Fruit fly (Drosophila melanogaster) whole organism, embryonic: ENCODE results near the gene CG14424.

Experiments
- Asciz ChIP-seq: fragments of 200-800 bp; sonication (Bioruptor generic); optimal IDR thresholded peaks from 2 replicates; lab custom pipeline; 2017; ENCODE audit warnings: missing biosample characterization, mild to moderate bottlenecking, missing genetic modification characterization, missing genetic modification reagents
- Atf-2 ChIP-seq: fragments of 200-800 bp; sonication (Bioruptor generic); optimal IDR thresholded peaks from 2 replicates; lab custom pipeline; 2016; ENCODE audit warnings: missing biosample characterization, missing genetic modification characterization
- Bgb ChIP-seq: fragments of 200-800 bp; sonication (Bioruptor generic); IDR thresholded peaks from 2 replicates; pipeline ENCODE4 v1.3.6; 2022; ENCODE audit warnings: missing biosample characterization, missing genetic modification characterization; ENCODE audit not compliant: partially characterized antibody
- Bteb2 ChIP-seq: fragments of 200-800 bp; sonication (Bioruptor generic); optimal IDR thresholded peaks from 2 replicates; lab custom pipeline; 2016; ENCODE audit warnings: missing biosample characterization, missing genetic modification characterization
- CG10147 ChIP-seq: fragments of 200-800 bp; sonication (Bioruptor generic); optimal IDR thresholded peaks from 2 replicates; lab custom pipeline; 2019; ENCODE audit warnings: missing biosample characterization, mild to moderate bottlenecking, missing genetic modification characterization, moderate library complexity
- CG11456 ChIP-seq: fragments of 200-800 bp; sonication (Bioruptor generic); IDR thresholded peaks from 3 replicates; pipeline ENCODE4 v1.3.6; 2022; ENCODE audit warnings: missing biosample characterization, missing genetic modification characterization
- CG2875 ChIP-seq: fragments of 200-800 bp; sonication (Bioruptor generic); optimal IDR thresholded peaks from 2 replicates; lab custom pipeline; 2017; ENCODE audit warnings: missing biosample characterization, mild to moderate bottlenecking, missing genetic modification characterization, missing genetic modification reagents
- CG4282 ChIP-seq: fragments of 200-800 bp; sonication (Bioruptor generic); optimal IDR thresholded peaks from 2 replicates; lab custom pipeline; 2016; ENCODE audit warnings: missing biosample characterization, missing genetic modification characterization
- CG6254 ChIP-seq: fragments of 200-800 bp; sonication (Bioruptor generic); optimal IDR thresholded peaks from 3 replicates; lab custom pipeline; 2017; ENCODE audit warnings: mild to moderate bottlenecking, missing biosample characterization, missing genetic modification reagents, missing genetic modification characterization
- CG6689 ChIP-seq: fragments of 200-800 bp; sonication (Bioruptor generic); IDR thresholded peaks from 2 replicates; pipeline ENCODE4 v1.3.6; 2022; ENCODE audit warnings: missing biosample characterization, missing genetic modification characterization
- CG6765 ChIP-seq: fragments of 200-800 bp; sonication (Bioruptor generic); optimal IDR thresholded peaks from 3 replicates; lab custom pipeline; 2017; ENCODE audit warnings: missing biosample characterization, mild to moderate bottlenecking, missing genetic modification characterization
- CG7556 ChIP-seq: fragments of 200-800 bp; sonication (Bioruptor generic); optimal IDR thresholded peaks from 2 replicates; lab custom pipeline; 2017; ENCODE audit warnings: missing biosample characterization, mild to moderate bottlenecking, missing genetic modification characterization
- CHES-1-like ChIP-seq: fragments of 200-800 bp; sonication (Bioruptor generic); optimal IDR thresholded peaks from 2 replicates; lab custom pipeline; 2016; ENCODE audit warnings: missing biosample characterization, missing genetic modification characterization
- Dfd ChIP-seq, 2 experiments: fragments of >200 bp; optimal IDR thresholded peaks; 2 replicates each; lab custom pipeline; 2017; ENCODE audit warnings: missing biosample characterization in 2 of 2, missing genetic modification characterization in 2 of 2
- Dp ChIP-seq: fragments of 200-800 bp; sonication (Bioruptor generic); optimal IDR thresholded peaks from 2 replicates; lab custom pipeline; 2018; ENCODE audit warnings: missing biosample characterization, mild to moderate bottlenecking, missing genetic modification characterization, moderate library complexity
- E2f2 ChIP-seq: fragments of 200-800 bp; sonication (Bioruptor generic); IDR thresholded peaks from 2 replicates; pipeline ENCODE4 v1.3.6; 2022; ENCODE audit warnings: missing biosample characterization, missing genetic modification characterization
- Hr39 ChIP-seq: fragments of >200 bp; optimal IDR thresholded peaks from 2 replicates; lab custom pipeline; 2017
- Kr ChIP-seq: fragments of 200-800 bp; sonication (Bioruptor generic); optimal IDR thresholded peaks from 2 replicates; lab custom pipeline; 2017; ENCODE audit warnings: missing biosample characterization, mild to moderate bottlenecking, missing genetic modification characterization
- Mrtf ChIP-seq: fragments of 200-800 bp; sonication (Bioruptor generic); IDR thresholded peaks from 3 replicates; pipeline ENCODE4 v1.3.6; 2022; ENCODE audit warnings: missing biosample characterization, missing genetic modification characterization
- Nf-YC ChIP-seq: fragments of 200-800 bp; optimal IDR thresholded peaks from 3 replicates; lab custom pipeline; 2019; ENCODE audit warnings: missing biosample characterization, mild to moderate bottlenecking, missing genetic modification characterization, moderate library complexity
- PHDP ChIP-seq: fragments of 200-800 bp; sonication (Bioruptor generic); optimal IDR thresholded peaks from 3 replicates; lab custom pipeline; 2018; ENCODE audit warnings: missing biosample characterization, mild to moderate bottlenecking, missing genetic modification characterization, moderate library complexity
- Rfx ChIP-seq: fragments of 200-800 bp; sonication (Bioruptor generic); IDR thresholded peaks from 2 replicates; pipeline ENCODE4 v1.3.6; 2022; ENCODE audit warnings: missing biosample characterization, missing genetic modification characterization
- Rx ChIP-seq: fragments of 200-800 bp; sonication (Bioruptor generic); IDR thresholded peaks from 2 replicates; pipeline ENCODE4 v1.3.6; 2022; ENCODE audit warnings: missing biosample characterization, missing genetic modification characterization
- Sry-δ ChIP-seq: fragments of 200-800 bp; sonication (Bioruptor generic); optimal IDR thresholded peaks from 2 replicates; lab custom pipeline; 2016; ENCODE audit warnings: missing biosample characterization, missing genetic modification characterization
- Tbp ChIP-seq: fragments of >200 bp; optimal IDR thresholded peaks from 2 replicates; lab custom pipeline; 2018; ENCODE audit warnings: missing biosample characterization, missing genetic modification characterization
- bcd ChIP-seq: fragments of 200-800 bp; sonication (Bioruptor generic); optimal IDR thresholded peaks from 2 replicates; lab custom pipeline; 2017; ENCODE audit warnings: missing biosample characterization, mild to moderate bottlenecking, missing genetic modification characterization
- ci ChIP-seq: fragments of 200-800 bp; sonication (Bioruptor generic); IDR thresholded peaks from 3 replicates; pipeline ENCODE4 v1.3.6; 2022; ENCODE audit warnings: missing biosample characterization, missing genetic modification characterization
- dati ChIP-seq: fragments of 200-800 bp; sonication (Bioruptor generic); IDR thresholded peaks from 2 replicates; pipeline ENCODE4 v1.3.6; 2022; ENCODE audit warnings: missing biosample characterization, missing genetic modification characterization
- dmrt11E ChIP-seq: fragments of 200-800 bp; sonication (Bioruptor generic); optimal IDR thresholded peaks from 3 replicates; lab custom pipeline; 2018; ENCODE audit warnings: missing biosample characterization, mild to moderate bottlenecking, missing genetic modification characterization, moderate library complexity
- dpn ChIP-seq, 2 experiments: fragments of 200-800 bp; sonication (Bioruptor generic); optimal IDR thresholded peaks; 3 replicates each; lab custom pipeline; 2016; ENCODE audit warnings: missing biosample characterization in 2 of 2, missing genetic modification characterization in 2 of 2
- eve ChIP-seq, 2 experiments: fragments of >200 bp; optimal IDR thresholded peaks; 2 replicates each; lab custom pipeline; 2017; ENCODE audit warnings: missing biosample characterization in 2 of 2, missing genetic modification characterization in 2 of 2
- ewg ChIP-seq: fragments of 200-800 bp; sonication (Bioruptor generic); optimal IDR thresholded peaks from 3 replicates; lab custom pipeline; 2017; ENCODE audit warnings: mild to moderate bottlenecking, missing biosample characterization, missing genetic modification reagents, missing genetic modification characterization
- gce ChIP-seq: fragments of 200-800 bp; sonication (Bioruptor generic); IDR thresholded peaks from 3 replicates; pipeline ENCODE4 v1.3.6; 2022; ENCODE audit warnings: missing biosample characterization, missing genetic modification characterization
- grau ChIP-seq: fragments of 200-800 bp; optimal IDR thresholded peaks from 3 replicates; lab custom pipeline; 2019; ENCODE audit warnings: missing biosample characterization, mild to moderate bottlenecking, missing genetic modification characterization, moderate library complexity
- ham ChIP-seq: fragments of 200-800 bp; sonication (Bioruptor generic); IDR thresholded peaks from 2 replicates; pipeline ENCODE4 v1.3.6; 2022; ENCODE audit warnings: missing biosample characterization, missing genetic modification characterization
- hkb ChIP-seq, 2 experiments: fragments of 200-800 bp in 1 of 2; fragments of >200 bp in 1 of 2; sonication (Bioruptor generic) in 1 of 2; IDR thresholded peaks in 1 of 2; optimal IDR thresholded peaks in 1 of 2; 2 replicates each; pipeline versions ENCODE4 v1.3.6 to Lab custom; 2017 to 2022; ENCODE audit warnings: missing biosample characterization in 1 of 2, missing genetic modification characterization in 1 of 2
- inv ChIP-seq: fragments of 200-800 bp; sonication (Bioruptor generic); IDR thresholded peaks from 2 replicates; pipeline ENCODE4 v1.3.6; 2022; ENCODE audit warnings: missing biosample characterization, missing genetic modification characterization; ENCODE audit not compliant: partially characterized antibody
- lov ChIP-seq, 2 experiments: fragments of 200-800 bp in 1 of 2; fragments of >200 bp in 1 of 2; sonication (Bioruptor generic) in 1 of 2; IDR thresholded peaks in 1 of 2; optimal IDR thresholded peaks in 1 of 2; 2 replicates in 1 of 2; 3 replicates in 1 of 2; pipeline versions ENCODE4 v1.3.6 to Lab custom; 2017 to 2022; ENCODE audit warnings: missing biosample characterization in 1 of 2, missing genetic modification characterization in 1 of 2
- maf-S ChIP-seq: fragments of 200-800 bp; sonication (Bioruptor generic); optimal IDR thresholded peaks from 2 replicates; lab custom pipeline; 2016; ENCODE audit warnings: missing biosample characterization, missing genetic modification characterization
- nerfin-2 ChIP-seq: fragments of 200-800 bp; sonication (Bioruptor generic); IDR thresholded peaks from 2 replicates; pipeline ENCODE4 v1.3.6; 2022; ENCODE audit warnings: missing biosample characterization, missing genetic modification characterization; ENCODE audit not compliant: partially characterized antibody
- oc ChIP-seq: fragments of 200-800 bp; sonication (Bioruptor generic); optimal IDR thresholded peaks from 2 replicates; lab custom pipeline; 2018; ENCODE audit warnings: missing biosample characterization, mild to moderate bottlenecking, missing genetic modification characterization, moderate library complexity
- onecut ChIP-seq: fragments of 200-800 bp; sonication (Bioruptor generic); IDR thresholded peaks from 2 replicates; pipeline ENCODE4 v1.3.6; 2022; ENCODE audit warnings: missing biosample characterization, missing genetic modification characterization
- pb ChIP-seq: fragments of 200-800 bp; sonication (Bioruptor generic); optimal IDR thresholded peaks from 3 replicates; lab custom pipeline; 2016; ENCODE audit warnings: missing biosample characterization, missing genetic modification characterization
- prd ChIP-seq, 3 experiments: fragments of >200 bp in 2 of 3; fragments of 200-800 bp in 1 of 3; sonication (Bioruptor generic) in 1 of 3; optimal IDR thresholded peaks in 2 of 3; IDR thresholded peaks in 1 of 3; 2 replicates in 2 of 3; 3 replicates in 1 of 3; pipeline versions ENCODE4 v1.3.6 to Lab custom; 2017 to 2022; ENCODE audit warnings: missing biosample characterization in 1 of 3, missing genetic modification characterization in 1 of 3
- pros ChIP-seq: fragments of 200-800 bp; sonication (Bioruptor generic); optimal IDR thresholded peaks from 3 replicates; lab custom pipeline; 2019; ENCODE audit warnings: missing biosample characterization, mild to moderate bottlenecking, missing genetic modification characterization, moderate library complexity
- pzg ChIP-seq: fragments of 200-800 bp; sonication (Bioruptor generic); optimal IDR thresholded peaks from 3 replicates; lab custom pipeline; 2018; ENCODE audit warnings: missing biosample characterization, mild to moderate bottlenecking, missing genetic modification characterization, moderate library complexity
- repo ChIP-seq: fragments of 200-800 bp; sonication (Bioruptor generic); optimal IDR thresholded peaks from 2 replicates; lab custom pipeline; 2016; ENCODE audit warnings: missing biosample characterization, missing genetic modification characterization
- wor ChIP-seq: fragments of 200-800 bp; sonication (Bioruptor generic); IDR thresholded peaks from 2 replicates; pipeline ENCODE4 v1.3.6; 2022; ENCODE audit warnings: missing biosample characterization, missing genetic modification characterization
- yki ChIP-seq: fragments of >200 bp; optimal IDR thresholded peaks from 3 replicates; lab custom pipeline; 2018
- zfh1 ChIP-seq: fragments of 200-800 bp; sonication (Bioruptor generic); IDR thresholded peaks from 3 replicates; pipeline ENCODE4 v1.3.6; 2022; ENCODE audit warnings: missing biosample characterization, missing genetic modification characterization
- zfh2 ChIP-seq: fragments of 200-800 bp; sonication (Bioruptor generic); optimal IDR thresholded peaks from 2 replicates; lab custom pipeline; 2016; ENCODE audit warnings: missing biosample characterization, missing genetic modification characterization

Gene CG14424

DNA sequence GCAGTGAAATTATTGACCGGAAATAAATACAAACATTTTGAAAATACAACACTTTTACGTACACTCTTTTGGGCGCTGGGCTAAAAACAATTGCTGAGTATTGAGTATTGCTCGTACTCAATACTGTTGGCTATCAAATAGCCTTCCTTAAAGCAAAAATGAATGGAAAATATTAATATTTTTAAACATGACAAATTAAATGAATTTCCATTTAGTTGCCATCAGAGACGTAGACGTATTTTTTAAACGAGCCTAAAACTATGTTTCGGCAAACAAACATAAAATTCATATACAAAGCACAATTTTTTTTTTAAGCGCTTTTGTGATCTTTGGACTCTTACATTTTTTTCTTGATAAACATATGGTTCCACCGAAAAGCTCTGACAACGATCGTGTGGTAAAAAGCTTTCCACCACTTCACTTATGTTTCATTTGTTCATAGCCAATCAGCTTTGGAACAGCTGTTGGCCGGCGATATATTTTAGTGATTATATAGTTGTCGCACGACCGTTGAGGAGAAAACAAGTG, 20.6 kb upstream of the CG14424 start, which contains the start of gene CG3603 (continued):
- TF ChIP-seq ham (GFP tag; lab: Robert Waterston, UW) (no peak), Tbp (GFP tag; lab: Kevin White, UChicago) (no peak), E2f2 (peak; percentile 16; the same call in 1 of the 2 replicates), eve (GFP tag; optimal IDR thresholded peaks at IDR 0.05; lab: Kevin White, UChicago) (no peak), dati (GFP tag; lab: Robert Waterston, UW) (no peak), Hr39 (lab: Kevin White, UChicago) (no peak), CHES-1-like (no peak), Nf-YC (peak; percentile 85), dmrt11E (tag; lab: Kevin White, UChicago) (no peak), CG6254 (GFP tag; lab: Kevin White, UChicago) (no peak), Dp (GFP tag; lab: Kevin White, UChicago) (no peak), Bgb (GFP tag; lab: Robert Waterston, UW) (no peak; the same call in 1 of the 2 replicates), CG10147 (GFP tag; lab: Kevin White, UChicago) (no peak), CG6765 (peak; percentile 40), pb (no peak), Asciz (GFP tag; lab: Kevin White, UChicago) (peak; percentile 25), nerfin-2 (no peak), hkb (optimal IDR thresholded peaks at IDR 0.05; lab: Kevin White, UChicago) (no peak), hkb (GFP tag; IDR thresholded peaks at IDR 0.05; lab: Robert Waterston, UW) (no peak), bcd (GFP tag; lab: Kevin White, UChicago) (no peak), prd (optimal IDR thresholded peaks at IDR 0.05; lab: Kevin White, UChicago) (no peak), prd (GFP tag; IDR thresholded peaks at IDR 0.05; lab: Robert Waterston, UW) (no peak), CG2875 (GFP tag; lab: Kevin White, UChicago) (no peak), repo (GFP tag; lab: Kevin White, UChicago) (no peak), Kr (no peak), PHDP (tag; lab: Kevin White, UChicago) (no peak), Sry-δ (no peak), Mrtf (no peak), inv (GFP tag; lab: Robert Waterston, UW) (no peak), pros (no peak), onecut (no peak), zfh1 (no peak), wor (no peak), CG11456 (no peak), dpn (GFP tag; optimal IDR thresholded peaks at IDR 0.05; lab: Kevin White, UChicago) (no peak), CG6689 (no peak), ewg (GFP tag; lab: Kevin White, UChicago) (no peak), zfh2 (GFP tag; lab: Kevin White, UChicago) (no peak), lov (optimal IDR thresholded peaks at IDR 0.05; lab: Kevin White, UChicago) (no peak), lov (GFP tag; IDR thresholded peaks at IDR 0.05; lab: Robert Waterston, UW) (no peak), Rfx (GFP tag; lab: Robert Waterston, UW) (no peak), Atf-2 (no peak), Bteb2 (no peak), oc (tag; lab: Kevin White, UChicago) (no peak), yki (lab: Kevin White, UChicago) (no peak), CG7556 (GFP tag; lab: Kevin White, UChicago) (no peak), grau (peak; percentile 15), Dfd (GFP tag; optimal IDR thresholded peaks at IDR 0.05; lab: Kevin White, UChicago) (no peak), ci (no peak), pzg (peak; percentile 13), maf-S (GFP tag; lab: Kevin White, UChicago) (no peak), CG4282 (no peak), Rx (GFP tag; lab: Robert Waterston, UW) (no peak), gce (GFP tag; lab: Robert Waterston, UW) (no peak)
